Worm (Caenorhabditis elegans) whole organism, L1 larva: ENCODE results near the gene T27C5.10.

Experiments
- F16B12.6 ChIP-seq: fragments of 150-350 bp; optimal IDR thresholded peaks from 2 replicates; lab custom pipeline; 2014; ENCODE audit warnings: missing biosample characterization, missing genetic modification characterization
- dpl-1 ChIP-seq, 3 experiments: fragments of 150-350 bp in 2 of 3; sonication (generic microtip) in 1 of 3; optimal IDR thresholded peaks; 2 replicates each; lab custom pipeline; 2014 to 2017; ENCODE audit warnings: missing biosample characterization in 3 of 3, missing genetic modification characterization in 3 of 3, missing genetic modification reagents in 3 of 3
- lin-13 ChIP-seq: fragments of 150-350 bp; optimal IDR thresholded peaks from 2 replicates; lab custom pipeline; 2014; ENCODE audit warnings: missing biosample characterization, missing genetic modification reagents, missing genetic modification characterization
- lin-15B ChIP-seq: fragments of 150-350 bp; sonication (generic microtip); optimal IDR thresholded peaks from 3 replicates; lab custom pipeline; 2014; ENCODE audit warnings: missing biosample characterization, missing genetic modification characterization
- nhr-237 ChIP-seq: fragments of 150-350 bp; optimal IDR thresholded peaks from 2 replicates; lab custom pipeline; 2014; ENCODE audit warnings: missing biosample characterization, missing genetic modification characterization
- nhr-47 ChIP-seq: sonication (generic microtip); optimal IDR thresholded peaks from 2 replicates; lab custom pipeline; 2016; ENCODE audit warnings: mild to moderate bottlenecking, missing genetic modification characterization, moderate library complexity, missing compliant biosample characterization
- nhr-76 ChIP-seq: sonication (generic microtip); optimal IDR thresholded peaks from 2 replicates; lab custom pipeline; 2017; ENCODE audit warnings: missing biosample characterization, missing genetic modification characterization
- snpc-4 ChIP-seq: fragments of 150-350 bp; optimal IDR thresholded peaks from 2 replicates; lab custom pipeline; 2014; ENCODE audit warnings: missing biosample characterization, missing genetic modification characterization

DNA sequence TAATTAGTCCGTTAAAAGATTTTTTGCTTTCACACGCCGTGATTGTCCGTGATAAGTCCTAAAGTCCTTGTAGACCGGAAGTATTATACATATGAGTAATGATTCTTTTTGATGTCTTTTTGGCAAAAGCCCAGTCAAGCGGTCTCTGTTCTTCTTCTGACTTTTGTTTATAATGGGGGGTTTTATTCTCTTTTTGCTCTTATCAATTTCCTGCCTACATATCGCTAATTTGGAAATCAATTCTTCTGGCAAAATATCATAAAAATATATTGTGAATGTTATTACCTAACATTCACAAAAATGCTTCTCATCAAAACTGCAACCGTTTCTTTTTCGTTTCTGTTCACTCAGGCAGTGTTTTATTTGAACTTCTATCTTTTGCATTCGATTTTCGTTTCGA lies 46.5 kb upstream of the T27C5.10 start, which contains the start of gene srbc-61:
- TF ChIP-seq snpc-4 (tag; lab: Kevin White, UChicago) (no peak), nhr-237 (tag; lab: Kevin White, UChicago) (no peak), F16B12.6 (tag; lab: Kevin White, UChicago) (no peak), nhr-76 (tag; lab: Kevin White, UChicago) (no peak), lin-15B (tag; lab: Kevin White, UChicago) (no peak), dpl-1 (GFP tag; optimal IDR thresholded peaks at IDR 0.05; lab: Kevin White, UChicago) (no peak), lin-13 (GFP tag; lab: Kevin White, UChicago) (no peak), nhr-47 (tag; lab: Kevin White, UChicago) (no peak)
